Worm (Caenorhabditis elegans): ENCODE results near the gene lgc-10.

- TF ChIP-seq ceh-36 (tag; optimal IDR thresholded peaks at IDR 0.05) (no peak), sea-1 (GFP tag; conservative IDR thresholded peaks at IDR 0.05) (no peak)
Measured at ce11 chrIV:6433424-6433823, 23.9 kb downstream of the lgc-10 start.
